Fruit fly (Drosophila melanogaster) Kc167 (cell line): ENCODE data around the gene Gr22a.

ENCODE experiments used
- Myc ChIP-seq: fragments of >200 bp; optimal IDR thresholded peaks from 2 replicates; lab custom pipeline; 2017; ENCODE audit warnings: missing external identifiers
- Sin3A ChIP-seq: fragments of >200 bp; optimal IDR thresholded peaks from 2 replicates; lab custom pipeline; 2018; ENCODE audit warnings: missing external identifiers
- h ChIP-seq: fragments of >200 bp; optimal IDR thresholded peaks from 3 replicates; lab custom pipeline; 2018; ENCODE audit warnings: missing external identifiers
- insv ChIP-seq: fragments of >200 bp; optimal IDR thresholded peaks from 3 replicates; lab custom pipeline; 2018; ENCODE audit warnings: missing external identifiers
- psq ChIP-seq: fragments of >200 bp; optimal IDR thresholded peaks from 2 replicates; lab custom pipeline; 2017; ENCODE audit warnings: missing external identifiers
- ttk ChIP-seq: sonication (Bioruptor generic); optimal IDR thresholded peaks from 2 replicates; lab custom pipeline; 2017; ENCODE audit warnings: missing external identifiers

- TF ChIP-seq psq (lab: Kevin White, UChicago) = no peak
- no peak for TF ChIP-seq h
- no peak for TF ChIP-seq ttk
- no peak for TF ChIP-seq Myc (lab: Kevin White, UChicago)
- no peak for TF ChIP-seq insv (lab: Kevin White, UChicago)
- TF ChIP-seq Sin3A (lab: Kevin White, UChicago) = no peak
Measured at dm6 chr2L:1839019-1839418, 44.3 kb upstream of the Gr22a start.
